Worm (Caenorhabditis elegans): ENCODE measurements around the gene C17G10.7.

DNA sequence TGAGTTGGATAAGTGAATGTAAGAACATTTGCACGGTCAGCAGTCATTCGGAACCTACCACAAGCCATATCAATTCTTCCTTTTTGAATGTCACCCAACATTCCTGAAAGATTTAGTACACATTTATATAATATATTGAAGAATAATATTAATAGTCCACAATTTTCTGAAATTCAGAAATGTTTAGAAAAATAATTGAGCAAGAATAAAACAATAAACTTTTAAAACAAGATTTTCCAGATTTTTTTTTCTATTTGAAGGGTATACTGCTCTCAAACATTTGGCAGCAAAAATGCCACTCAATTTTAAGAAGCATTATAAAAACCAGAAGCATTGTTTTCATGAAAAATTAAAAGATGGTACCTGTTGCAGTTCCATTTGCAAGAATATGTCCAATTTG lies 29.2 kb upstream of the C17G10.7 start, which contains the start of gene F59E12.8:
- TF ChIP-seq nhr-11 (tag; optimal IDR thresholded peaks at IDR 0.05) = no peak
- TF ChIP-seq nhr-77 (tag; optimal IDR thresholded peaks at IDR 0.05) = no peak
- TF ChIP-seq sox-4 (tag; optimal IDR thresholded peaks at IDR 0.05) = no peak
- no peak for TF ChIP-seq nhr-28 (tag; optimal IDR thresholded peaks at IDR 0.05)
- TF ChIP-seq lsy-2 (tag; optimal IDR thresholded peaks at IDR 0.05) = no peak
- no peak for TF ChIP-seq nhr-76 (tag; optimal IDR thresholded peaks at IDR 0.05)
- no peak for TF ChIP-seq blmp-1 (tag; optimal IDR thresholded peaks at IDR 0.05)
- TF ChIP-seq fkh-10 (GFP tag; optimal IDR thresholded peaks at IDR 0.05) = no peak
- no peak for TF ChIP-seq Y116A8C.19 (tag; optimal IDR thresholded peaks at IDR 0.05; ENCODE audit: borderline replicate concordance)
- TF ChIP-seq elt-3 (tag; optimal IDR thresholded peaks at IDR 0.05) = no peak
